Worm (Caenorhabditis elegans) whole organism, L3 larva: ENCODE results near the gene T10F2.5.

Experiments used
- R02D3.7 ChIP-seq: fragments of 150-350 bp; optimal IDR thresholded peaks from 2 replicates; lab custom pipeline; 2014; ENCODE audit warnings: missing biosample characterization, missing genetic modification characterization
- ZK546.5 ChIP-seq: sonication (generic microtip); optimal IDR thresholded peaks from 2 replicates; lab custom pipeline; 2017; ENCODE audit warnings: missing biosample characterization, missing genetic modification characterization
- ama-1 ChIP-seq: fragments of 150-350 bp; optimal IDR thresholded peaks from 2 replicates; lab custom pipeline; 2018
- ceh-16 ChIP-seq: sonication (generic microtip); optimal IDR thresholded peaks from 2 replicates; lab custom pipeline; 2017; ENCODE audit warnings: missing biosample characterization, missing genetic modification characterization
- ceh-28 ChIP-seq: fragments of 150-350 bp; optimal IDR thresholded peaks from 2 replicates; lab custom pipeline; 2014; ENCODE audit warnings: missing biosample characterization, missing genetic modification reagents, missing genetic modification characterization
- ceh-82 ChIP-seq: fragments of 150-350 bp; optimal IDR thresholded peaks from 2 replicates; lab custom pipeline; 2014; ENCODE audit warnings: missing biosample characterization, missing genetic modification characterization
- ceh-9 ChIP-seq: sonication (generic microtip); optimal IDR thresholded peaks from 2 replicates; lab custom pipeline; 2018; ENCODE audit warnings: missing biosample characterization, missing genetic modification characterization
- egl-27 ChIP-seq: sonication (generic microtip); optimal IDR thresholded peaks from 4 replicates; lab custom pipeline; 2017; ENCODE audit warnings: missing biosample characterization, missing genetic modification reagents, missing genetic modification characterization
- elt-1 ChIP-seq: fragments of 150-350 bp; optimal IDR thresholded peaks from 2 replicates; lab custom pipeline; 2014; ENCODE audit warnings: missing biosample characterization, missing genetic modification characterization
- elt-2 ChIP-seq: sonication (generic microtip); optimal IDR thresholded peaks from 2 replicates; lab custom pipeline; 2016; ENCODE audit warnings: missing genetic modification reagents, mild to moderate bottlenecking, missing genetic modification characterization, missing compliant biosample characterization
- elt-3 ChIP-seq, 3 experiments: fragments of 150-350 bp in 1 of 3; sonication (generic microtip) in 2 of 3; optimal IDR thresholded peaks; 2 replicates in 2 of 3; 4 replicates in 1 of 3; lab custom pipeline; 2014 to 2017; ENCODE audit warnings: missing biosample characterization in 3 of 3, missing genetic modification characterization in 3 of 3
- eor-1 ChIP-seq, 2 experiments: fragments of 150-350 bp; optimal IDR thresholded peaks; 2 replicates each; lab custom pipeline; 2014 to 2018; ENCODE audit warnings: missing biosample characterization in 2 of 2, missing genetic modification characterization in 2 of 2
- fkh-10 ChIP-seq: sonication (generic microtip); optimal IDR thresholded peaks from 2 replicates; lab custom pipeline; 2017; ENCODE audit warnings: missing biosample characterization, missing genetic modification reagents, missing genetic modification characterization
- fkh-2 ChIP-seq: fragments of 150-350 bp; optimal IDR thresholded peaks from 2 replicates; lab custom pipeline; 2014; ENCODE audit warnings: missing biosample characterization, missing genetic modification reagents, missing genetic modification characterization
- fos-1 ChIP-seq: fragments of 150-350 bp; optimal IDR thresholded peaks from 2 replicates; lab custom pipeline; 2014; ENCODE audit warnings: missing biosample characterization, missing genetic modification characterization
- hmg-11 ChIP-seq: sonication (generic microtip); optimal IDR thresholded peaks from 2 replicates; lab custom pipeline; 2016; ENCODE audit warnings: missing genetic modification characterization, missing compliant biosample characterization
- jun-1 ChIP-seq: fragments of 150-350 bp; optimal IDR thresholded peaks from 2 replicates; lab custom pipeline; 2014; ENCODE audit warnings: missing biosample characterization, missing genetic modification reagents, missing genetic modification characterization
- lsy-12 ChIP-seq: sonication (generic microtip); optimal IDR thresholded peaks from 2 replicates; lab custom pipeline; 2016; ENCODE audit warnings: mild to moderate bottlenecking, missing genetic modification characterization, missing compliant biosample characterization
- mdl-1 ChIP-seq: fragments of 150-350 bp; optimal IDR thresholded peaks from 2 replicates; lab custom pipeline; 2014; ENCODE audit warnings: missing biosample characterization, missing genetic modification characterization
- mml-1 ChIP-seq: fragments of 150-350 bp; sonication (generic microtip); optimal IDR thresholded peaks from 3 replicates; lab custom pipeline; 2014; ENCODE audit warnings: missing biosample characterization, missing genetic modification characterization
- nfya-1 ChIP-seq: sonication (generic microtip); optimal IDR thresholded peaks from 2 replicates; lab custom pipeline; 2017; ENCODE audit warnings: missing genetic modification characterization, mild to moderate bottlenecking, missing compliant biosample characterization, antibody characterized with exemption, moderate library complexity; ENCODE audit not compliant: insufficient read depth
- nhr-11 ChIP-seq: fragments of 150-350 bp; optimal IDR thresholded peaks from 2 replicates; lab custom pipeline; 2014; ENCODE audit warnings: missing biosample characterization, missing genetic modification characterization
- nhr-23 ChIP-seq: fragments of 150-350 bp; optimal IDR thresholded peaks from 2 replicates; lab custom pipeline; 2014; ENCODE audit warnings: missing biosample characterization, missing genetic modification reagents, missing genetic modification characterization
- nhr-237 ChIP-seq: fragments of 150-350 bp; optimal IDR thresholded peaks from 2 replicates; lab custom pipeline; 2014; ENCODE audit warnings: missing biosample characterization, missing genetic modification characterization
- nhr-25 ChIP-seq: sonication (generic microtip); optimal IDR thresholded peaks from 2 replicates; lab custom pipeline; 2017; ENCODE audit warnings: missing biosample characterization, missing genetic modification characterization
- nhr-43 ChIP-seq: sonication (generic microtip); optimal IDR thresholded peaks from 2 replicates; lab custom pipeline; 2016; ENCODE audit warnings: mild to moderate bottlenecking, missing genetic modification characterization, missing compliant biosample characterization; ENCODE audit not compliant: poor library complexity, severe bottlenecking
- nhr-67 ChIP-seq: fragments of 150-350 bp; optimal IDR thresholded peaks from 2 replicates; lab custom pipeline; 2014; ENCODE audit warnings: missing biosample characterization, missing genetic modification characterization
- nhr-76 ChIP-seq: fragments of 150-350 bp; sonication (generic microtip); optimal IDR thresholded peaks from 5 replicates; lab custom pipeline; 2014; ENCODE audit warnings: missing biosample characterization, missing genetic modification characterization
- nhr-77 ChIP-seq: fragments of 150-350 bp; optimal IDR thresholded peaks from 2 replicates; lab custom pipeline; 2014; ENCODE audit warnings: missing biosample characterization, missing genetic modification characterization
- pha-4 ChIP-seq: fragments of 150-350 bp; optimal IDR thresholded peaks from 2 replicates; lab custom pipeline; 2014; ENCODE audit warnings: missing biosample characterization, missing genetic modification reagents, missing genetic modification characterization
- pqm-1 ChIP-seq: fragments of 150-350 bp; optimal IDR thresholded peaks from 2 replicates; lab custom pipeline; 2017; ENCODE audit warnings: missing biosample characterization, missing genetic modification characterization, inconsistent platforms
- sea-2 ChIP-seq: fragments of 150-350 bp; sonication (generic microtip); optimal IDR thresholded peaks from 4 replicates; lab custom pipeline; 2014; ENCODE audit warnings: missing biosample characterization, missing genetic modification reagents, missing genetic modification characterization
- snpc-4 ChIP-seq: fragments of 150-350 bp; optimal IDR thresholded peaks from 2 replicates; lab custom pipeline; 2014; ENCODE audit warnings: missing biosample characterization, missing genetic modification characterization
- tbx-2 ChIP-seq: sonication (generic microtip); optimal IDR thresholded peaks from 2 replicates; lab custom pipeline; 2016; ENCODE audit warnings: mild to moderate bottlenecking, missing genetic modification characterization, missing compliant biosample characterization
- unc-39 ChIP-seq: sonication (generic microtip); optimal IDR thresholded peaks from 4 replicates; lab custom pipeline; 2017; ENCODE audit warnings: missing biosample characterization, missing genetic modification characterization
- ztf-11 ChIP-seq: fragments of 150-350 bp; optimal IDR thresholded peaks from 2 replicates; lab custom pipeline; 2014; ENCODE audit warnings: missing biosample characterization, missing genetic modification characterization
- ztf-4 ChIP-seq: fragments of 150-350 bp; optimal IDR thresholded peaks from 2 replicates; lab custom pipeline; 2014; ENCODE audit warnings: missing biosample characterization, missing genetic modification characterization

The T10F2.5 gene

ce11 chrIII:5172470-5172869, 13.1 kb upstream of the T10F2.5 start, which contains the start of gene K10D2.5 (continued):
- no peak for TF ChIP-seq mdl-1
- peak; percentile 46 for TF ChIP-seq ama-1 (lab: Kevin White, UChicago)
- no peak for TF ChIP-seq ztf-4 (tag; lab: Kevin White, UChicago)
- TF ChIP-seq nhr-237 (tag; lab: Kevin White, UChicago): no peak
- peak; percentile 14 for TF ChIP-seq tbx-2 (tag; lab: Kevin White, UChicago)
- peak; percentile 70 for TF ChIP-seq ceh-82 (tag; lab: Kevin White, UChicago)
- TF ChIP-seq fkh-2 (tag; lab: Kevin White, UChicago): no peak
- peak; percentile 49 for TF ChIP-seq jun-1 (tag; lab: Kevin White, UChicago)
- TF ChIP-seq nhr-23 (tag; lab: Kevin White, UChicago): peak; percentile 90
- peak; percentile 39 for TF ChIP-seq nhr-77 (tag; lab: Kevin White, UChicago)
- peak; percentile 88 for TF ChIP-seq nfya-1 (tag; lab: Kevin White, UChicago)
- no peak for TF ChIP-seq nhr-67
- peak; percentile 44 for TF ChIP-seq hmg-11
- no peak for TF ChIP-seq eor-1 (tag; optimal IDR thresholded peaks at IDR 0.05; lab: Kevin White, UChicago)
- TF ChIP-seq R02D3.7 (tag; lab: Kevin White, UChicago): peak; percentile 84
- TF ChIP-seq pha-4 (tag; lab: Kevin White, UChicago): peak; percentile 91
- TF ChIP-seq fos-1: no peak
- no peak for TF ChIP-seq ztf-11 (tag; lab: Kevin White, UChicago)
- TF ChIP-seq ceh-9 (tag; lab: Kevin White, UChicago): no peak
- TF ChIP-seq elt-1: no peak
- no peak for TF ChIP-seq ZK546.5
- peak; percentile 55 for TF ChIP-seq elt-2
- peak; percentile 0 for TF ChIP-seq egl-27

- no peak for TF ChIP-seq eor-1 (tag; optimal IDR thresholded peaks at IDR 0.05; lab: Kevin White, UChicago)
- no peak for TF ChIP-seq ceh-28
- TF ChIP-seq pqm-1 (tag; lab: Kevin White, UChicago): no peak
- no peak for TF ChIP-seq egl-27
- no peak for TF ChIP-seq ceh-16
- TF ChIP-seq nhr-237 (tag; lab: Kevin White, UChicago): no peak
- TF ChIP-seq nfya-1 (tag; lab: Kevin White, UChicago): no peak
- TF ChIP-seq tbx-2 (tag; lab: Kevin White, UChicago): no peak
- TF ChIP-seq jun-1 (tag; lab: Kevin White, UChicago): no peak
- TF ChIP-seq sea-2 (GFP tag; lab: Kevin White, UChicago): no peak
- TF ChIP-seq nhr-25 (tag; lab: Kevin White, UChicago): no peak
- TF ChIP-seq hmg-11: no peak
- TF ChIP-seq snpc-4 (tag; lab: Kevin White, UChicago): no peak
- no peak for TF ChIP-seq nhr-23 (tag; lab: Kevin White, UChicago)
- no peak for TF ChIP-seq unc-39
- no peak for TF ChIP-seq ceh-82 (tag; lab: Kevin White, UChicago)
- no peak for TF ChIP-seq nhr-76 (tag; lab: Kevin White, UChicago)
- TF ChIP-seq mml-1 (tag; lab: Kevin White, UChicago): no peak
- TF ChIP-seq, all 47 proteins: peak for 0
Measured at ce11 chrIII:5171945-5172344, 12.5 kb upstream of the T10F2.5 start, which contains the start of gene prp-19. Gene prp-19 (minus strand): TSS chrIII:5172045.

ce11 chrIII:5169699-5170098, 10.3 kb upstream of the T10F2.5 start, which contains the start of gene ulp-1:
Gene ulp-1 (minus strand): TSS chrIII:5169799.
- TF ChIP-seq fkh-10 (GFP tag; lab: Kevin White, UChicago): no peak
- no peak for TF ChIP-seq nhr-43 (tag; lab: Kevin White, UChicago)
- TF ChIP-seq ceh-16: no peak
- TF ChIP-seq mdl-1: no peak
- no peak for TF ChIP-seq fos-1
- no peak for TF ChIP-seq sea-2 (GFP tag; lab: Kevin White, UChicago)
- no peak for TF ChIP-seq ceh-82 (tag; lab: Kevin White, UChicago)
- no peak for TF ChIP-seq ama-1 (lab: Kevin White, UChicago)
- no peak for TF ChIP-seq R02D3.7 (tag; lab: Kevin White, UChicago)
- no peak for TF ChIP-seq ztf-11 (tag; lab: Kevin White, UChicago)

- TF ChIP-seq jun-1 (tag; lab: Kevin White, UChicago) (no peak), nhr-11 (no peak), pqm-1 (tag; lab: Kevin White, UChicago) (no peak), sea-2 (GFP tag; lab: Kevin White, UChicago) (no peak), nhr-67 (no peak), ZK546.5 (no peak), nhr-25 (tag; lab: Kevin White, UChicago) (peak; percentile 29), nhr-43 (tag; lab: Kevin White, UChicago) (peak; percentile 68), lsy-12 (no peak), ama-1 (lab: Kevin White, UChicago) (no peak), nhr-23 (tag; lab: Kevin White, UChicago) (no peak), ceh-82 (tag; lab: Kevin White, UChicago) (no peak), ceh-28 (no peak), elt-3 (tag; optimal IDR thresholded peaks at IDR 0.05; lab: Kevin White, UChicago) (no peak), elt-1 (no peak), ztf-4 (tag; lab: Kevin White, UChicago) (no peak), hmg-11 (no peak)
- TF ChIP-seq, all 47 proteins: peak for 2
Measured at ce11 chrIII:5165745-5166144, 6.3 kb upstream of the T10F2.5 start.
